Worm (Caenorhabditis elegans): ENCODE results near the gene mrps-17.
A peak's percentile ranks its signal among the peaks of the same experiment; 100 is the strongest.

The mrps-17 gene

DNA sequence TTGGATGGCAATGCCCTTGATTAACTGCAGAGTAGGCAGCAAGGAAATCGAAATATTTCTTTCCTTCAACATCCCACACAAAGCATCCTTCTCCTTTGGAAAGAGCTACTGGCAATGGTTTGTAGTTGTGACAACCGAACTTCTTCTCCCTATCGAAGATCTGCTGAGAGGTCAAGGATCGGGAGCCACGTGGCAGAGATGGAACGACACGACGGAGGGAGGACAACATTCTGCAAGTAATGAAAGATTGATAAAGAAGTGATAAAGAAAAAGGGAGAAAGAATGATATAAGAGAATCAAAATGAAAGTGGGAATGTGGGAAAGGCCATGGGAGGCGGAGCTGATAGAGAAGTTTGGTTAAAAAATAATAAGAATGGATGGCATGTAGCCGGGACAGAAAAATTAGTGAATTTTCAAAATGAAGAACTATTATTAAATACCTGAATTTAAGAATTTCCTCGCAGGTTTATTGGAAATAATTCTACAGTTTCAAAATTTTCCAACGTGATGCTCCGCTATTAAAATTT is 35.8 kb downstream of the mrps-17 start, which contains the start of gene oatr-1:
Gene oatr-1 (minus strand): TSS at position 477 of the 527 bp plus-strand sequence.
- peak; percentile 10 for TF ChIP-seq ama-1 (optimal IDR thresholded peaks at IDR 0.05)
- no peak for TF ChIP-seq ama-1 (GFP tag; optimal IDR thresholded peaks at IDR 0.05)
- TF ChIP-seq egrh-3 (GFP tag; IDR thresholded peaks at IDR 0.05) = no peak

DNA sequence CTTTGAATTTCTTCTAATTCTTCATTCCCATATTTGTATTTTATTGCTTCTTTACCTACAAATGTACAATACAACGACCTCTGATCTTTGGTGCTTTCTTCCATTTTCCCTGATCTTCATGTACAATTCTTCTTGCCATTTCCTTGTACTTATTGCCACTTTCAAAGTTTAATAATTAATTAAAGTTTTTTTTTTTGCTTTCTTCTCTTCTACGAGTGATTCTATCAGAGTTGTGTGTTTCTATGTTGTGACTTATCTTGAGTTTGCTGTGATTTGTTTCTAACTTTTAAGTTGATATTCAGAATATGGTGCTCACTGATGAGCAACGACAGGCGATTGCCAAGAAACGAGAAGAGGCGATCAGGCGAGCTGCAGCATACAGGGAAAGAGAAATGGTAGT is 41.0 kb downstream of the mrps-17 start, which contains the start of gene smrc-1:
Gene smrc-1 (plus strand): TSS at position 301 of the 400 bp plus-strand sequence.
- no peak for TF ChIP-seq Y53F4B.3 (GFP tag; IDR thresholded peaks at IDR 0.05)
- no peak for TF ChIP-seq F39B2.1 (GFP tag; IDR thresholded peaks at IDR 0.05)
- no peak for TF ChIP-seq tbx-9 (tag; optimal IDR thresholded peaks at IDR 0.05; ENCODE audit: borderline replicate concordance)
- TF ChIP-seq attf-5 (GFP tag; optimal IDR thresholded peaks at IDR 0.05) = no peak
- TF ChIP-seq ztf-6 (GFP tag; IDR thresholded peaks at IDR 0.05) = no peak

DNA sequence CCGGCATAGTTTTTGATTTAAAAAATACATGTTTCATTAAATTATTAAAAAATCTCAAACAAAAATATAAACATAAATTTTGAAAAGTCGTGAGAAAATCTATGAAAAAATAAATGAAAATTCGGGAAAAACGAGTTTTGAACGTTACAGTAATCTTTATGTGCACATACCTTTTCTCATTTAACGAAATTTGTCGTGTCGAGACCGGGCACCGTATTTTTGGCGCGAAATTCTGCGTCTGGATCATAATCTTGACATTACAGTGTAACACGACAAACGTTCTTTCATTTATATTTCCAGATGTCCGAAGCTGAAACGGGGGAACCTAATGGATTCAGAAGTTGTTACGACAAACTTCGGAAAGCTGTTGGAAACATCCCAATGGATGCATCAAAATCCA is 42.1 kb downstream of the mrps-17 start, which contains the start of gene C16A3.2:
Gene C16A3.2 (plus strand): TSS at position 301 of the 400 bp plus-strand sequence.
- TF ChIP-seq lsl-1 (GFP tag; optimal IDR thresholded peaks at IDR 0.05) (peak; percentile 0), B0035.1 (tag; optimal IDR thresholded peaks at IDR 0.05) (no peak)

DNA sequence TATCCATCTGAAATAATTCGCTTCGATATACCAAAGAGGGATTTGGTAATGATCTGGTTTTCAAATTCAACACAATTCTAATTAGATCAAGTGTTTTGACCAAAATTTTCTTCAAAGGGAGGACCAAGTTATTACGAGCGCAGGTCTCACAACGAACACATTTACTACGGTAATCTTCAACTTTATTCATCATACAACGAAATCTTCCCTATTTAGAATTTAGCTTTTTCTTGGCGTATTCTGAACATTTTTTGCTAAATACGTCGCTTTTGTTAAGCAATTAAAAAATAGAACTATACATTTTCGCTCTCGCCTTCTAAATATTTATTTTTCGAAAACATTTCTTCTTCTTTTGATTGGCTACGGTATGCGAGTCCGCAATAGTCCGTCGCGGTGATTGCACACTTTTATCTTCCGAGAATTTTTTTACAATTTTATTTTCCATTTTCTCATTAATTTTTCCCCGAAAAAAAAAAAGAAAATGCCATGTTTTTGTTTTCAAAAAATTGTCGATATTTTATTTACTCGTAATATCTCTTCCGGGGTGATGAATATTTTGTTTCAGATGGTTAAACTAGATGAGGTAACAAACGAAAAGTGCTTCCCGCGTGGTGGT is 48.5 kb downstream of the mrps-17 start, which contains the start of gene let-716:
Gene let-716 (plus strand): TSS at position 566 of the 616 bp plus-strand sequence.
- TF ChIP-seq him-1 (tag; optimal IDR thresholded peaks at IDR 0.05) (peak; percentile 42), B0261.1 (tag; optimal IDR thresholded peaks at IDR 0.05) (no peak), Y79H2A.3 (GFP tag; conservative IDR thresholded peaks at IDR 0.05) (no peak), ama-1 (optimal IDR thresholded peaks at IDR 0.05) (no peak), ama-1 (GFP tag; optimal IDR thresholded peaks at IDR 0.05) (peak in 1 of 2 experiments; percentile 2), tbx-9 (tag; optimal IDR thresholded peaks at IDR 0.05; ENCODE audit: borderline replicate concordance) (no peak), xnd-1 (tag; optimal IDR thresholded peaks at IDR 0.05) (peak; percentile 14), F49E8.2 (tag; optimal IDR thresholded peaks at IDR 0.05; ENCODE audit: insufficient read depth) (peak; percentile 59), F33H1.4 (GFP tag; IDR thresholded peaks at IDR 0.05) (peak; percentile 64), ztf-18 (tag; optimal IDR thresholded peaks at IDR 0.05) (peak; percentile 1), madf-6 (GFP tag; IDR thresholded peaks at IDR 0.05) (peak; percentile 30; the same call in 1 of the 2 replicates), F23B12.7 (tag; optimal IDR thresholded peaks at IDR 0.05; ENCODE audit: insufficient read depth) (peak; percentile 20), lin-35 (GFP tag; optimal IDR thresholded peaks at IDR 0.05) (peak in 1 of 3 experiments; percentile 39), let-526 (GFP tag; IDR thresholded peaks at IDR 0.05) (no peak), lsl-1 (GFP tag; optimal IDR thresholded peaks at IDR 0.05) (peak; percentile 87)

DNA sequence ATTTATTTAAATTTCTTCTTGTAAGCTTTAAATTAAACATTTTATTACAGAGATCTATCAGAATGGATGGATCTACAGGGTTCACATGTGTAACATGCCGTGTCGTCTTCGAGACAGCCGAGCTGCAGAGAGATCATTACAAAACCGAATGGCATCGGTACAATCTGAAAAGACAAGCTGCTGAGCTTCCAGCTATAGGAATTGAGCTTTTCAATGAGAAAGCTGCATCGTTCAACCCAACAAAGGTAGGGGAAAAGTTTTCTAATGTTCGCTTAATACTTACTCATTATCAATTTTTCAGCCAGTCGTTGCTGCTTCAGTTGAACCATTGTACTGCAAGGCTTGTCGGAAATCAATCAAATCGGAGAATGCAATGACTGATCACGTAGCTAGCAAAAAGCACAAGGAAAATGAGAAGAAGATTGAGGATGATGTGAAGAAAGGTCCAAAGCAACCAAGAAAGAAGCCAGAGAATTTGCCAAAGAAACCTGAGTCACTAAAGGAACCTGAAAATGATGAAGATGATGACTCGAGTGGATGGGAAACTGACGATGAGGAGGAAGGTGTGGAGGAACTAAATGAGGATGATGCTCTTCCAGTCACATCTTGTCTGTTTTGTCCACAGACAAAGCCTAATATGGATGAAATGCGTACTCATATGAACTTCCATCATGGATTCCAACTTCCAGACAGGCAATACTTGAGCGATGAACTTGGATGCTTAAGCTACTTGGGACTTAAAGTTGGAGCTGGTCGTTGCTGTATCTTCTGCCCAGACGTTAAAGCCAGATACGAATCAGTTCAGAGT is 49.8 kb downstream of the mrps-17 start, which contains the start of gene znf-622:
Gene znf-622 (plus strand): TSS at position 51 of the 808 bp plus-strand sequence.
- no peak for TF ChIP-seq ccch-3 (GFP tag; optimal IDR thresholded peaks at IDR 0.05)

Measured in whole organism, young adult.